Fruit fly (Drosophila melanogaster): ENCODE measurements around the gene Pburs.

Pburs gene

DNA sequence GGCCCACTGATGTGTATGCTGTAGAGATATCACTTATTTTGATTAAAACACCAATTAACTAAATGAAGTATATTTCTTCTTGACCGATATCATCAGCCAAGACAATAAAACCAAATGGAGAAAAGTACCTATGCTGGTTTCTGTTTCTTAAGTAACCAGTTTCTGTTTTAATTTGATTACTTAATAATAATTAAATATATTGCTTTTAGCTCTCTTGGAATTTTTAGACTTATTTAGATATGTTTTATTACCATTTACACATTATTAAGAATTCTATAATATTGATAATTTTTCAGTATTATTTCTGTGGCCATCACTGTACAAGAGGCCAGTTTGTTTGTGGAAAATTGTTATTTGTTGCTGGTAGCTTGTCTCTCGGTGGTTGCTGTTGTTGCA lies 49.9 kb downstream of the Pburs start (continued):
- no peak for TF ChIP-seq Tbp (GFP tag; optimal IDR thresholded peaks at IDR 0.05)
- peak; percentile 81 for TF ChIP-seq CG2712 (tag; optimal IDR thresholded peaks at IDR 0.05)
- no peak for TF ChIP-seq Pdp1 (GFP tag; optimal IDR thresholded peaks at IDR 0.05)
- TF ChIP-seq ewg (GFP tag; optimal IDR thresholded peaks at IDR 0.05), result peak; percentile 20
- peak; percentile 48 for TF ChIP-seq cwo (GFP tag; optimal IDR thresholded peaks at IDR 0.05)
- TF ChIP-seq fd64A (GFP tag; optimal IDR thresholded peaks at IDR 0.05), result no peak
- no peak for TF ChIP-seq gsb (GFP tag; IDR thresholded peaks at IDR 0.05)
- TF ChIP-seq gcm (GFP tag; optimal IDR thresholded peaks at IDR 0.05), result no peak
- no peak for TF ChIP-seq cad (GFP tag; optimal IDR thresholded peaks at IDR 0.05)
- peak; percentile 50 for TF ChIP-seq CG11504 (tag; optimal IDR thresholded peaks at IDR 0.05)
- no peak for TF ChIP-seq fru (optimal IDR thresholded peaks at IDR 0.05)
- TF ChIP-seq crc (GFP tag; optimal IDR thresholded peaks at IDR 0.05), result no peak
- peak; percentile 58 for TF ChIP-seq fd96Cb (tag; optimal IDR thresholded peaks at IDR 0.05)
- TF ChIP-seq pnt (GFP tag; optimal IDR thresholded peaks at IDR 0.05), result no peak
- TF ChIP-seq Taf1 (GFP tag; IDR thresholded peaks at IDR 0.05), result no peak
- no peak for TF ChIP-seq dimm (GFP tag; IDR thresholded peaks at IDR 0.05)
- TF ChIP-seq CG6683 (GFP tag; optimal IDR thresholded peaks at IDR 0.05), result peak; percentile 12
- TF ChIP-seq CG7745 (tag; optimal IDR thresholded peaks at IDR 0.05), result no peak
- TF ChIP-seq stc (GFP tag; IDR thresholded peaks at IDR 0.05), result 0 out of 2 replicates have a peak, but pooled peaks have one; percentile 24
- no peak for TF ChIP-seq BEAF-32 (GFP tag; optimal IDR thresholded peaks at IDR 0.05)
- TF ChIP-seq otp (GFP tag; IDR thresholded peaks at IDR 0.05), result no peak
- TF ChIP-seq CG11093 (GFP tag; IDR thresholded peaks at IDR 0.05), result 0 out of 3 replicates have a peak, but pooled peaks have one; percentile 30
- TF ChIP-seq crol (GFP tag; IDR thresholded peaks at IDR 0.05), result no peak
- TF ChIP-seq CG2199 (GFP tag; IDR thresholded peaks at IDR 0.05), result no peak
- TF ChIP-seq en (GFP tag; optimal IDR thresholded peaks at IDR 0.05), result no peak
- no peak for TF ChIP-seq CkIIα-i1 (GFP tag; IDR thresholded peaks at IDR 0.05)
- TF ChIP-seq CG1603 (tag; optimal IDR thresholded peaks at IDR 0.05), result peak; percentile 20
- TF ChIP-seq CG14667 (GFP tag; IDR thresholded peaks at IDR 0.05), result 0 out of 2 replicates have a peak, but pooled peaks have one; percentile 20
- TF ChIP-seq CG4730 (GFP tag; IDR thresholded peaks at IDR 0.05), result 0 out of 2 replicates have a peak, but pooled peaks have one; percentile 7
- TF ChIP-seq esg (GFP tag; conservative IDR thresholded peaks at IDR 0.05), result peak; percentile 38
- no peak for TF ChIP-seq Bgb (GFP tag; IDR thresholded peaks at IDR 0.05; ENCODE audit: partially characterized antibody)
- peak; percentile 4 for TF ChIP-seq Spps (tag; optimal IDR thresholded peaks at IDR 0.05)
- peak; percentile 18 for TF ChIP-seq CG8924 (tag; optimal IDR thresholded peaks at IDR 0.05)
- TF ChIP-seq pum (GFP tag; optimal IDR thresholded peaks at IDR 0.05), result no peak
- no peak for TF ChIP-seq Bdp1 (GFP tag; optimal IDR thresholded peaks at IDR 0.05)
- TF ChIP-seq CG15601 (tag; optimal IDR thresholded peaks at IDR 0.05), result peak; percentile 63
- TF ChIP-seq HLH3B (GFP tag; IDR thresholded peaks at IDR 0.05), result peak; percentile 30; the same call in 1 of the 2 replicates
- peak; percentile 43 for TF ChIP-seq CG9437 (GFP tag; optimal IDR thresholded peaks at IDR 0.05)
- TF ChIP-seq Drgx (GFP tag; IDR thresholded peaks at IDR 0.05), result peak; percentile 61; the same call in 1 of the 2 replicates
- peak in 1 of 2 experiments; percentile 77 for TF ChIP-seq Hr51 (GFP tag; optimal IDR thresholded peaks at IDR 0.05)
- peak; percentile 1 for TF ChIP-seq CG7556 (GFP tag; optimal IDR thresholded peaks at IDR 0.05)
- TF ChIP-seq CG6813 (GFP tag; optimal IDR thresholded peaks at IDR 0.05), result peak; percentile 36
- no peak for TF ChIP-seq mld (GFP tag; IDR thresholded peaks at IDR 0.05; ENCODE audit: partially characterized antibody)
- peak; percentile 29 for TF ChIP-seq bcd (GFP tag; optimal IDR thresholded peaks at IDR 0.05)
- TF ChIP-seq dati (GFP tag; IDR thresholded peaks at IDR 0.05), result no peak
- TF ChIP-seq Poxn (GFP tag; IDR thresholded peaks at IDR 0.05), result no peak
- TF ChIP-seq pfk (GFP tag; optimal IDR thresholded peaks at IDR 0.05), result no peak
- TF ChIP-seq fu2 (GFP tag; optimal IDR thresholded peaks at IDR 0.05), result no peak
- no peak for TF ChIP-seq gro (GFP tag; optimal IDR thresholded peaks at IDR 0.05)
- TF ChIP-seq CG11398 (GFP tag; optimal IDR thresholded peaks at IDR 0.05), result no peak
- TF ChIP-seq CG7839 (tag; optimal IDR thresholded peaks at IDR 0.05), result peak; percentile 80
